Fruit fly (Drosophila melanogaster): ENCODE measurements around the gene CG7394.

Gene CG7394

DNA sequence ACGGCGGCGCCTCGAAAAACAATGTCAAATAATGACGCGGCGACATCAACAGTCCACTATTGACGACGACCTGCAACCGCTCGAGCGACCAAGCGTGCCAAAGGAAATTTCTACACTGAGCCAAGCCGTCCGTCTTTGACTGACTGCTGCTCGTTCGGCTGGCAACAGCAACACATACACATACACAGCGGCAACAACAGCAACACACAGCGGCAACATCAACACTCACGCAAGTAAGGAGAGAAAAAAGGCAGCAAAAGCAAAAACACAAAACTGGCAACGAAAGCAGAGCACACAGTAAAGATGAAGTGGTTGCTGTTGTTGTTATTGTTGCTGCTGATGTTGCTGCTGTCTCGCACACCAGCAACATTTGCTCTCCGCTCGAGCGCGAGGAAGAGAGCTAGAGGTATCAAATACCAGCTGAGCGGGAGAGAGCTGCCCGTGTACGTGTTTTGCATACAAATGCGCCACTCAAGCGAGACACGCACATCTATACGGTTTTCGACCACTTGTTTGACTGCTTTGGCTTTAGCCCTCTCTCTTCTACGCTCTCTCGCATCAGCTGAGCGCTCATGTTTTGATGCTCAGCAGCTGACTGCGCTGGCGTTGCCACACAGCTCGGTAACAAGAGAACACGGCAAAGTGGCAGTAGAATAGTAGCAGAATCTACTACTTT lies 8.7 kb upstream of the CG7394 start (continued):
- no peak for TF ChIP-seq insv (GFP tag; optimal IDR thresholded peaks at IDR 0.05)
- TF ChIP-seq sens-2 (GFP tag; IDR thresholded peaks at IDR 0.05) = no peak
- TF ChIP-seq Sry-δ (GFP tag; optimal IDR thresholded peaks at IDR 0.05) = no peak
- no peak for TF ChIP-seq Ssrp (tag; optimal IDR thresholded peaks at IDR 0.05)
- no peak for TF ChIP-seq pum (GFP tag; optimal IDR thresholded peaks at IDR 0.05)
- TF ChIP-seq sens (GFP tag) = peak; percentile 76
- TF ChIP-seq sr (GFP tag; IDR thresholded peaks at IDR 0.05) = peak; percentile 60; the same call in 2 of the 3 replicates
- no peak for TF ChIP-seq GATAe (GFP tag; conservative IDR thresholded peaks at IDR 0.05)
- no peak for TF ChIP-seq CG6654 (GFP tag; optimal IDR thresholded peaks at IDR 0.05)
- TF ChIP-seq CG17385 (GFP tag; optimal IDR thresholded peaks at IDR 0.05) = peak; percentile 26
- TF ChIP-seq row (GFP tag; IDR thresholded peaks at IDR 0.05) = no peak; the same call in 2 of the 3 replicates
- TF ChIP-seq sqz (GFP tag; optimal IDR thresholded peaks at IDR 0.05) = peak; percentile 42
- no peak for TF ChIP-seq CG4404 (GFP tag; IDR thresholded peaks at IDR 0.05)
- TF ChIP-seq CG4854 (GFP tag; optimal IDR thresholded peaks at IDR 0.05) = no peak
- peak; percentile 14 for TF ChIP-seq gsb-n (tag; optimal IDR thresholded peaks at IDR 0.05)
- no peak for TF ChIP-seq slp2 (GFP tag; optimal IDR thresholded peaks at IDR 0.05)
- no peak for TF ChIP-seq CG14965 (GFP tag; optimal IDR thresholded peaks at IDR 0.05; ENCODE audit: borderline replicate concordance)
- TF ChIP-seq CG9437 (GFP tag; optimal IDR thresholded peaks at IDR 0.05) = no peak
- peak in 1 of 2 experiments; percentile 66 for TF ChIP-seq Hr78 (GFP tag; optimal IDR thresholded peaks at IDR 0.05)
- no peak for TF ChIP-seq CG1603 (tag; optimal IDR thresholded peaks at IDR 0.05)
- peak; percentile 61; the same call in 1 of the 2 replicates for TF ChIP-seq CG8765 (GFP tag; IDR thresholded peaks at IDR 0.05)
- TF ChIP-seq Side (GFP tag; optimal IDR thresholded peaks at IDR 0.05) = no peak
- TF ChIP-seq CG10462 (GFP tag; optimal IDR thresholded peaks at IDR 0.05) = no peak
- TF ChIP-seq CG11723 (GFP tag; optimal IDR thresholded peaks at IDR 0.05) = no peak
- peak; percentile 22 for TF ChIP-seq CG6254 (GFP tag; optimal IDR thresholded peaks at IDR 0.05)
- no peak for TF ChIP-seq dan (GFP tag; IDR thresholded peaks at IDR 0.05)
- TF ChIP-seq bbx (GFP tag; IDR thresholded peaks at IDR 0.05; ENCODE audit: partially characterized antibody) = peak; percentile 52; the same call in 1 of the 2 replicates
- TF ChIP-seq Stat92E (GFP tag; optimal IDR thresholded peaks at IDR 0.05) = peak in 1 of 3 experiments; percentile 70
- peak; percentile 42 for TF ChIP-seq odd (GFP tag; optimal IDR thresholded peaks at IDR 0.05)
- peak; percentile 69 for TF ChIP-seq CG13894 (tag; optimal IDR thresholded peaks at IDR 0.05)
- TF ChIP-seq CrebB (tag; optimal IDR thresholded peaks at IDR 0.05) = peak; percentile 57
- TF ChIP-seq Atf3 (GFP tag; optimal IDR thresholded peaks at IDR 0.05) = no peak
- TF ChIP-seq MTF-1 (GFP tag; optimal IDR thresholded peaks at IDR 0.05; ENCODE audit: borderline replicate concordance) = peak; percentile 11
- no peak for TF ChIP-seq CG10979 (tag; optimal IDR thresholded peaks at IDR 0.05)
- peak; percentile 28 for TF ChIP-seq CG7839 (tag; optimal IDR thresholded peaks at IDR 0.05)
- peak; percentile 50 for TF ChIP-seq CG9727 (GFP tag; optimal IDR thresholded peaks at IDR 0.05)
- TF ChIP-seq HLHmδ (GFP tag; optimal IDR thresholded peaks at IDR 0.05) = peak; percentile 15
- TF ChIP-seq mld (GFP tag; IDR thresholded peaks at IDR 0.05; ENCODE audit: partially characterized antibody) = peak; percentile 63; the same call in 1 of the 3 replicates
- TF ChIP-seq ssp (GFP tag; IDR thresholded peaks at IDR 0.05) = no peak
- no peak for TF ChIP-seq ab (GFP tag; optimal IDR thresholded peaks at IDR 0.05)
- TF ChIP-seq Dek (tag; optimal IDR thresholded peaks at IDR 0.05) = peak; percentile 21
- TF ChIP-seq CG11085 (GFP tag; IDR thresholded peaks at IDR 0.05) = no peak
- TF ChIP-seq CG4360 (GFP tag; IDR thresholded peaks at IDR 0.05) = peak; percentile 98
- TF ChIP-seq Kr (GFP tag; optimal IDR thresholded peaks at IDR 0.05) = no peak
- peak; percentile 61; the same call in 1 of the 2 replicates for TF ChIP-seq NFAT (GFP tag; IDR thresholded peaks at IDR 0.05)
- 0 out of 3 replicates have a peak, but pooled peaks have one; percentile 40 for TF ChIP-seq ken (GFP tag; IDR thresholded peaks at IDR 0.05)
- TF ChIP-seq seq (GFP tag; IDR thresholded peaks at IDR 0.05) = no peak
- TF ChIP-seq CG3065 (GFP tag; optimal IDR thresholded peaks at IDR 0.05) = no peak
- no peak; the same call in 2 of the 3 replicates for TF ChIP-seq CG16813 (GFP tag; IDR thresholded peaks at IDR 0.05; ENCODE audit: partially characterized antibody)

Data from whole organism, embryonic.